Fruit fly (Drosophila melanogaster): ENCODE results near the gene CG9547.

Gene CG9547

DNA sequence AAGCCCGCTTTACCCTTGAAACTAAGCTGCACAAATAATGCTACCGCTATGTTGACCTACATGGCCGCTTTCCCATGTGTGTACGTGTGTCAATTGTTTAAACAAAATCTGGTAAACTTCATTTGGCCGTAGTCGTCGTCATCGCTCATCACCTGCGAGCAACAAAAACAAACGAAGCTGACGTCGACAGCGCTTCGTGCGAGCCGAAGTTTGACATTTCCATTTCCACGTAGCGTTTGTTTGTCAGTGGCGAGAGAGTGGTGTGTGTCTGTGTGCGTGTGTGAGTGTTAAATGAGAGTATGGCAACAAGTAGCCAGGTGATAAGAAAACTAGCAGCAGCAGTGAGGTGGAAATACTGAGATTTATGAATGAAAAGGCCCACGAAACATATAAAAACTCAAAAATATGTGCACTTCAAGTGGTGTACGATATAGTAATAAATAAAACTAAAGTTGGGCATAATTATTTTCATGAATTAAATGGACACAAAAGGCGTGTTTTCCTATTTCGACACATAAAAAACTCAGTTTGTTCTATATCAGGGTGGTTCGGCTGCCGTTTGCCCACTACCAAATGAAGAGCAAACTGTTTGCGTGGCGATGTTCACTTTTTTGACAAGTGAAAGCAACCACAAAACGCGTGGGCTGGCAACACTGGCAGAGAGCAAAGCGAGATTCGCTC is 15.0 kb downstream of the CG9547 start (continued):
- TF ChIP-seq Mad (GFP tag; optimal IDR thresholded peaks at IDR 0.05) (no peak), CG12299 (tag; optimal IDR thresholded peaks at IDR 0.05) (peak; percentile 63), dpn (GFP tag; optimal IDR thresholded peaks at IDR 0.05) (no peak), caup (GFP tag; optimal IDR thresholded peaks at IDR 0.05; ENCODE audit: severe bottlenecking) (peak; percentile 77), Chrac-16 (GFP tag; optimal IDR thresholded peaks at IDR 0.05) (peak; percentile 2), Ravus (GFP tag; IDR thresholded peaks at IDR 0.05) (no peak), knrl (GFP tag; IDR thresholded peaks at IDR 0.05; ENCODE audit: partially characterized antibody) (no peak), CG9817 (tag; optimal IDR thresholded peaks at IDR 0.05) (peak; percentile 18), Atf3 (GFP tag; optimal IDR thresholded peaks at IDR 0.05) (peak; percentile 20), Fer2 (tag; optimal IDR thresholded peaks at IDR 0.05) (peak; percentile 37), mam (GFP tag; optimal IDR thresholded peaks at IDR 0.05) (no peak), otp (GFP tag; IDR thresholded peaks at IDR 0.05) (no peak), chn (GFP tag; optimal IDR thresholded peaks at IDR 0.05) (no peak), CG11723 (GFP tag; optimal IDR thresholded peaks at IDR 0.05) (peak; percentile 15), Bteb2 (GFP tag; optimal IDR thresholded peaks at IDR 0.05) (no peak), sob (GFP tag; IDR thresholded peaks at IDR 0.05) (peak; percentile 53; the same call in 1 of the 2 replicates), CG14667 (GFP tag; IDR thresholded peaks at IDR 0.05) (no peak), Camta (GFP tag; optimal IDR thresholded peaks at IDR 0.05) (no peak), CG6765 (GFP tag; optimal IDR thresholded peaks at IDR 0.05) (peak; percentile 61), CG9876 (GFP tag; optimal IDR thresholded peaks at IDR 0.05) (no peak), CG32532 (GFP tag; IDR thresholded peaks at IDR 0.05) (peak; percentile 62; the same call in 1 of the 2 replicates), luna (GFP tag; optimal IDR thresholded peaks at IDR 0.05) (no peak), Nf-YB (GFP tag; optimal IDR thresholded peaks at IDR 0.05) (no peak), Deaf1 (tag; optimal IDR thresholded peaks at IDR 0.05) (peak; percentile 100), Usf (GFP tag; optimal IDR thresholded peaks at IDR 0.05) (no peak), ken (GFP tag; IDR thresholded peaks at IDR 0.05) (no peak), CG31365 (tag; optimal IDR thresholded peaks at IDR 0.05) (peak; percentile 62), Dp (GFP tag; optimal IDR thresholded peaks at IDR 0.05) (no peak), NK7.1 (GFP tag; optimal IDR thresholded peaks at IDR 0.05) (no peak), CG4282 (GFP tag; optimal IDR thresholded peaks at IDR 0.05) (no peak), fd96Cb (tag; optimal IDR thresholded peaks at IDR 0.05) (no peak), Spps (tag; optimal IDR thresholded peaks at IDR 0.05) (no peak), abd-A (tag; optimal IDR thresholded peaks at IDR 0.05) (peak; percentile 62), H15 (GFP tag; IDR thresholded peaks at IDR 0.05) (no peak), CG10565 (GFP tag; optimal IDR thresholded peaks at IDR 0.05) (no peak), btn (GFP tag; optimal IDR thresholded peaks at IDR 0.05) (no peak), pita (GFP tag; optimal IDR thresholded peaks at IDR 0.05) (no peak), unc-4 (GFP tag; IDR thresholded peaks at IDR 0.05; ENCODE audit: partially characterized antibody) (no peak), disco-r (GFP tag; optimal IDR thresholded peaks at IDR 0.05) (no peak), CG14710 (tag; optimal IDR thresholded peaks at IDR 0.05) (peak; percentile 14), Kr (GFP tag; optimal IDR thresholded peaks at IDR 0.05) (no peak), ranshi (GFP tag; IDR thresholded peaks at IDR 0.05) (peak; percentile 10; the same call in 1 of the 2 replicates), gcm (GFP tag; optimal IDR thresholded peaks at IDR 0.05) (no peak), Meics (GFP tag; optimal IDR thresholded peaks at IDR 0.05) (peak; percentile 55), Hand (GFP tag; optimal IDR thresholded peaks at IDR 0.05) (peak; percentile 33), CG7556 (GFP tag; optimal IDR thresholded peaks at IDR 0.05) (peak; percentile 33), usp (GFP tag; optimal IDR thresholded peaks at IDR 0.05) (no peak), sima (GFP tag; optimal IDR thresholded peaks at IDR 0.05) (no peak), unpg (GFP tag; optimal IDR thresholded peaks at IDR 0.05) (peak; percentile 18), Hr39 (optimal IDR thresholded peaks at IDR 0.05) (no peak)

Data from whole organism, embryonic.